Fruit fly (Drosophila melanogaster) Kc167 (cell line): Measurements from ENCODE around the gene CG31407.

ENCODE experiments used
- Myc ChIP-seq: fragments of >200 bp; optimal IDR thresholded peaks from 2 replicates; lab custom pipeline; 2017; ENCODE audit warnings: missing external identifiers
- Sin3A ChIP-seq: fragments of >200 bp; optimal IDR thresholded peaks from 2 replicates; lab custom pipeline; 2018; ENCODE audit warnings: missing external identifiers
- insv ChIP-seq: fragments of >200 bp; optimal IDR thresholded peaks from 3 replicates; lab custom pipeline; 2018; ENCODE audit warnings: missing external identifiers
- psq ChIP-seq: fragments of >200 bp; optimal IDR thresholded peaks from 2 replicates; lab custom pipeline; 2017; ENCODE audit warnings: missing external identifiers

DNA sequence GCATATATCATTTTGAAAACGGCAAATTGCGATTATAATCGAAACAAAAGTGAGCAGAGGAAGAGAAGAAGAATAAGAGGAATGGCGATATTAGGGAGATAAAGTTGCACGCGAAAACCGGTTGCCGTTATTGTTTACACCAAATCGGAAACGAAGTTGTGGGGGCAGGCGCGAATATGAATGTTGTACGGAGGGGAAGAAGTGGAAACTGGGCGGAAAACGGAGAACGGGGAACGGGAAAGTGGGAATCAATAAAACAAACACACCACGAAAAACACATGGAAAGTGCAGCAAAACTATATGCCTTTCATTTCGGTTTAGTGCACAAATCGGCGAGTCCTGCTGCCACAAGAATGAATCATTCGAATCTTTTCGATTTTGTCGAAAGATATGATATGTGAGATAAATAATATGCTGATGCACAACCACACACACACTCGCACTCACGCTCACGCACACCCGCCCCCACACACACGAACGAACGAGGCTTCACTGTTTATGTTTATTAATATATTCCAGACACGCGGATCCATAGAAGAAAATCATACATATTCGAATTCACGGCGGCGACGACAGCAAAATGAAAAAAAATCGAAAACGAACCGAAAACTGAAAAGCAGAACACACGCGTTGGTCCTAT, 17.2 kb upstream of the CG31407 start:
- TF ChIP-seq Sin3A (lab: Kevin White, UChicago) (no peak), insv (lab: Kevin White, UChicago) (no peak), Myc (lab: Kevin White, UChicago) (no peak), psq (lab: Kevin White, UChicago) (no peak)
